Worm (Caenorhabditis elegans): ENCODE results near the gene sru-1.

- no peak for TF ChIP-seq ceh-9 (tag; optimal IDR thresholded peaks at IDR 0.05)
- no peak for TF ChIP-seq ahr-1 (tag; optimal IDR thresholded peaks at IDR 0.05)
- TF ChIP-seq ets-4 (tag; optimal IDR thresholded peaks at IDR 0.05) = no peak
- TF ChIP-seq sox-2 (GFP tag; IDR thresholded peaks at IDR 0.05) = no peak
- TF ChIP-seq nhr-11 (tag; optimal IDR thresholded peaks at IDR 0.05) = no peak
- no peak for TF ChIP-seq pqm-1 (tag; optimal IDR thresholded peaks at IDR 0.05)
These were observed 17.8 kb downstream of the sru-1 start, which contains the start of gene ttr-9 for ce11 chrIV:9506251-9506650.

All from whole organism, late embryonic.